Worm (Caenorhabditis elegans): Measurements from ENCODE around the gene pah-1.
A peak's percentile ranks its signal among the peaks of the same experiment; 100 is the strongest.

The pah-1 gene

DNA sequence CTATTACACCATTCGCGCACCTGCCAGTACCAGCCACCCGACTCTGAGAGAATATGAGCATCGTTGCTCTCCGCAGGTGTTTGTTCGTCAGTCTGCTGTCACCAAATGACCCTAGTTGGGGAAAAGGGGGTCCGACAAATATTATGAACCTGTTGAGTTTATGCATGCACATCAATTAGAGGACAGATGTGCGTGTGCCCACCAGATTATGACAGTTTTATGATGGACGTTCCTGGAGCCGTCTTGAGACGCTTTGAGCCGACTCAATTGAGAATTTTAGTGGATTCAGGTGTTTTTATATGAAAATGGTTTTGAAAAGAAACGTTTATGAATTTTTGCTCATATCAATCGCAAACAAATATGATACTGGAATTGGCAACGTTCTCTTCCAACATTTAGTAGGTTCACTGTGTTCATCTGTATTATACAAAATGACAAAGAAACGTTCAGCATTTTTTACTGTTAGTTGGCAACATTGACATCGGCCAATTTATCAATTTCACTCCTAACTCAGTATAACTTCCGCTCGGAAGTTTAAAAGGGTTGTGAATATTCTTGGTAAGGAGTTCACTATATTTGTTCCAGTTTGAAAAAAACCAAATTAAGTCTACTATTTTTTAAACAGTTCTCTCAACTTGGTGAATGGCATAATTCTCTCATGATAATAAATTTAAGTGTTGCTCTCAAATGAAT, 19.4 kb downstream of the pah-1 start (continued):
- TF ChIP-seq daf-12 (tag; optimal IDR thresholded peaks at IDR 0.05) = no peak
- TF ChIP-seq pha-4 (tag; optimal IDR thresholded peaks at IDR 0.05) = no peak
- TF ChIP-seq lsy-12 (tag; optimal IDR thresholded peaks at IDR 0.05) = peak; percentile 55
- TF ChIP-seq nhr-237 (tag; optimal IDR thresholded peaks at IDR 0.05) = no peak
- no peak for TF ChIP-seq egl-5 (tag; optimal IDR thresholded peaks at IDR 0.05)
- TF ChIP-seq lin-15B (tag; optimal IDR thresholded peaks at IDR 0.05) = no peak
- TF ChIP-seq aly-2 (tag; optimal IDR thresholded peaks at IDR 0.05) = no peak
- peak; percentile 21 for TF ChIP-seq hmg-11 (tag; optimal IDR thresholded peaks at IDR 0.05)
- peak; percentile 52 for TF ChIP-seq lin-39 (tag; optimal IDR thresholded peaks at IDR 0.05)
- peak; percentile 60 for TF ChIP-seq elt-2 (tag; optimal IDR thresholded peaks at IDR 0.05)

DNA sequence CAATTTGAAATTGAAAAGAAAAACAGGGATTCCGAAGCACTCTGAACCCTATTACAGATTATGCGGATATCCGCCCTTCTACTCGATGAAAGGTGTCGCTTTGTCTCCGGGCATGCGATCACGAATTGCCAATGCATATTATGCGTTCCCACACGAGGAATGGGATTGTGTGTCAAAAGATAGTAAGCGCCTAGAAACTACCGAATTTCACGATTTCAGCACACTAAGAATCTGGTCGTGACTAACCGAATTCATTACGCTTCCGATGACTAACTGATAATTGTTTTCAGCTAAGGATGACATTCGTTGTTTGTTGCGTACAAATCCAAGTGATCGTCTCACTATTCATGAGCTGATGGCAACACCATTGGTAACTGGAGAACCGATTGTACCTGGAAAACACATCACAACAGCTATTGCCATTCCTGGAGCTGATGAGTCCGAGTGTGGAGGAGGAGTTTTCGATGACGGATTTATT, 20.5 kb downstream of the pah-1 start:
- no peak for TF ChIP-seq fkh-2 (tag; optimal IDR thresholded peaks at IDR 0.05)
- TF ChIP-seq elt-2 (tag; optimal IDR thresholded peaks at IDR 0.05) = no peak
- TF ChIP-seq nhr-77 (tag; optimal IDR thresholded peaks at IDR 0.05) = no peak
- no peak for TF ChIP-seq eor-1 (tag; optimal IDR thresholded peaks at IDR 0.05)
- no peak for TF ChIP-seq mdl-1 (tag; optimal IDR thresholded peaks at IDR 0.05)
- no peak for TF ChIP-seq nhr-12 (tag; optimal IDR thresholded peaks at IDR 0.05)
- peak; percentile 20 for TF ChIP-seq ztf-4 (tag; optimal IDR thresholded peaks at IDR 0.05)
- TF ChIP-seq lin-39 (tag; optimal IDR thresholded peaks at IDR 0.05) = peak; percentile 32
- TF ChIP-seq nhr-43 (tag; optimal IDR thresholded peaks at IDR 0.05; ENCODE audit: poor library complexity, severe bottlenecking) = peak; percentile 69
- TF ChIP-seq ama-1 (optimal IDR thresholded peaks at IDR 0.05) = peak; percentile 92
- TF ChIP-seq elt-1 (tag; optimal IDR thresholded peaks at IDR 0.05) = no peak
- TF ChIP-seq pqm-1 (tag; optimal IDR thresholded peaks at IDR 0.05) = no peak
- TF ChIP-seq daf-12 (tag; optimal IDR thresholded peaks at IDR 0.05) = no peak
- no peak for TF ChIP-seq nfya-1 (tag; optimal IDR thresholded peaks at IDR 0.05; ENCODE audit: insufficient read depth)
- peak; percentile 79 for TF ChIP-seq nhr-25 (tag; optimal IDR thresholded peaks at IDR 0.05)
- no peak for TF ChIP-seq fkh-10 (GFP tag; optimal IDR thresholded peaks at IDR 0.05)

DNA sequence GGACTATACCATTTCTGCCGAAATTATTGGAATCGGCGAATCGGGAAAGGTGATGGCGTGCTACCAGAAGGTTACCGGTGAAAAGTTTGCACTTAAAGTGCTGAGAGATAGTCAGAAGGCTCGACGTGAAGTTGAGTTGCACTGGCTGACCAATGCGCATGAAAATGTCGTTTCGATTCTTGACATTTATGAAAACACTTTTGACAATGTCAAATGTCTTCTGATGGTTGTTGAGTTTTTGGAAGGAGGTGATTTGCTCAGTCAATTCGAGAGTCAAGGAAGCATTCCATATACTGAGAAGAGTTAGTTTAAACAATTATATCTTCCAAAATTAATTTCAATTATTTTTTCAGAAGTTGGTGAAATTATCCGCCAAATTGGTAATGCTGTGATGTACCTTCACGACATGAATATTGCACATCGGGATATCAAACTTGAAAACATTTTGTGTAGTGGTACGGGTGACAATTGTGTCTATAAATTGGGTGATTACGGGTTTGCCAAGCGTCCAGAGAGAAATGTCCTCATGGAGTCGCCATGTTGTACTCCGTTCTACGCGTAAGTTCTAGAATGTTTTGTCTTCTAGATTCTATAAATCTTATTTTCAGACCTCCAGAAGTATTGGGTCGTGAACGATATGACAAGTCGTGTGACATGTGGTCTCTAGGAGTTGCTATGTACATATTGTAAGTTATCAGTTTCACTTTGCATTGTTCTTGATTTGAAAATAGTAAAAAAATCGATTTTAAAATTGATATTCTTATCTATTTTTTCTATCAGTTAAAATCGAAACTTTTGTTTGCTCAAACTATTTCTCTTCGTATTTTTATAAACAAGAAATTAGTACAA, 21.1 kb downstream of the pah-1 start:
- TF ChIP-seq unc-62 (GFP tag; optimal IDR thresholded peaks at IDR 0.05) (no peak), jun-1 (tag; optimal IDR thresholded peaks at IDR 0.05) (no peak), elt-3 (tag; optimal IDR thresholded peaks at IDR 0.05) (no peak), ztf-4 (tag; optimal IDR thresholded peaks at IDR 0.05) (no peak), unc-39 (tag; optimal IDR thresholded peaks at IDR 0.05) (no peak), ceh-82 (tag; optimal IDR thresholded peaks at IDR 0.05) (no peak), zag-1 (tag; optimal IDR thresholded peaks at IDR 0.05) (no peak), pqm-1 (tag; optimal IDR thresholded peaks at IDR 0.05) (no peak), lsy-12 (tag; optimal IDR thresholded peaks at IDR 0.05) (no peak), nhr-25 (tag; optimal IDR thresholded peaks at IDR 0.05) (peak; percentile 6), ama-1 (optimal IDR thresholded peaks at IDR 0.05) (peak; percentile 97), ceh-9 (tag; optimal IDR thresholded peaks at IDR 0.05) (no peak), skn-1 (tag; optimal IDR thresholded peaks at IDR 0.05) (no peak), nhr-12 (tag; optimal IDR thresholded peaks at IDR 0.05) (no peak), nfya-1 (tag; optimal IDR thresholded peaks at IDR 0.05; ENCODE audit: insufficient read depth) (no peak), pha-4 (tag; optimal IDR thresholded peaks at IDR 0.05) (peak; percentile 58), nhr-237 (tag; optimal IDR thresholded peaks at IDR 0.05) (no peak), nhr-77 (tag; optimal IDR thresholded peaks at IDR 0.05) (no peak), mdl-1 (tag; optimal IDR thresholded peaks at IDR 0.05) (no peak), nhr-43 (tag; optimal IDR thresholded peaks at IDR 0.05; ENCODE audit: poor library complexity, severe bottlenecking) (peak; percentile 72), ZK546.5 (tag; optimal IDR thresholded peaks at IDR 0.05) (no peak)
